Worm (Caenorhabditis elegans) whole organism, mixed stage, embryonic: ENCODE measurements around the gene F41H10.3.

Experiments used
- bed-3 ChIP-seq: fragments of 200-800 bp; sonication (Bioruptor generic); optimal IDR thresholded peaks from 3 replicates; lab custom pipeline; 2018; ENCODE audit warnings: mild to moderate bottlenecking, missing genetic modification characterization, moderate library complexity, missing compliant biosample characterization
- ceh-39 ChIP-seq: fragments of 150-350 bp; optimal IDR thresholded peaks from 2 replicates; lab custom pipeline; 2014; ENCODE audit warnings: missing biosample characterization, missing genetic modification characterization
- ces-1 ChIP-seq: fragments of 150-350 bp; optimal IDR thresholded peaks from 2 replicates; lab custom pipeline; 2014; ENCODE audit warnings: missing biosample characterization, missing genetic modification reagents, missing genetic modification characterization
- cnd-1 ChIP-seq: fragments of 200-800 bp; sonication (Bioruptor generic); optimal IDR thresholded peaks from 2 replicates; lab custom pipeline; 2018; ENCODE audit warnings: mild to moderate bottlenecking, missing genetic modification characterization, missing compliant biosample characterization
- drap-1 ChIP-seq: fragments of 200-800 bp; sonication (Bioruptor generic); optimal IDR thresholded peaks from 3 replicates; lab custom pipeline; 2018; ENCODE audit warnings: mild to moderate bottlenecking, missing genetic modification characterization, missing compliant biosample characterization
- elt-1 ChIP-seq: sonication (generic microtip); optimal IDR thresholded peaks from 2 replicates; lab custom pipeline; 2017; ENCODE audit warnings: missing genetic modification characterization, mild to moderate bottlenecking, missing compliant biosample characterization, antibody characterized with exemption, moderate library complexity, borderline replicate concordance; ENCODE audit not compliant: insufficient read depth
- elt-3 ChIP-seq: fragments of 150-350 bp; optimal IDR thresholded peaks from 2 replicates; lab custom pipeline; 2014; ENCODE audit warnings: missing biosample characterization, missing genetic modification characterization
- ham-2 ChIP-seq: fragments of 200-800 bp; sonication (Bioruptor generic); optimal IDR thresholded peaks from 2 replicates; lab custom pipeline; 2018; ENCODE audit warnings: mild to moderate bottlenecking, missing genetic modification characterization, missing compliant biosample characterization
- hlh-1 ChIP-seq: fragments of 150-350 bp; optimal IDR thresholded peaks from 2 replicates; lab custom pipeline; 2014; ENCODE audit warnings: missing biosample characterization, missing genetic modification reagents, missing genetic modification characterization
- lin-32 ChIP-seq: fragments of 200-800 bp; sonication (Bioruptor generic); optimal IDR thresholded peaks from 2 replicates; lab custom pipeline; 2018; ENCODE audit warnings: mild to moderate bottlenecking, missing genetic modification characterization, missing compliant biosample characterization
- lsy-2 ChIP-seq: fragments of 150-350 bp; optimal IDR thresholded peaks from 2 replicates; lab custom pipeline; 2014; ENCODE audit warnings: missing biosample characterization, missing genetic modification characterization
- mab-5 ChIP-seq: fragments of 150-350 bp; optimal IDR thresholded peaks from 2 replicates; lab custom pipeline; 2014; ENCODE audit warnings: missing biosample characterization, missing genetic modification characterization
- mep-1 ChIP-seq: fragments of 150-350 bp; optimal IDR thresholded peaks from 2 replicates; lab custom pipeline; 2017; ENCODE audit warnings: missing biosample characterization, missing genetic modification reagents, missing genetic modification characterization, inconsistent platforms
- mls-2 ChIP-seq: sonication (generic microtip); optimal IDR thresholded peaks from 2 replicates; lab custom pipeline; 2016; ENCODE audit warnings: mild to moderate bottlenecking, missing genetic modification characterization, moderate library complexity, missing compliant biosample characterization
- nhr-12 ChIP-seq: fragments of 150-350 bp; optimal IDR thresholded peaks from 2 replicates; lab custom pipeline; 2014; ENCODE audit warnings: missing biosample characterization, missing genetic modification characterization
- nhr-2 ChIP-seq: fragments of 150-350 bp; optimal IDR thresholded peaks from 2 replicates; lab custom pipeline; 2014; ENCODE audit warnings: missing biosample characterization, missing genetic modification characterization
- nhr-237 ChIP-seq: fragments of 150-350 bp; optimal IDR thresholded peaks from 2 replicates; lab custom pipeline; 2014; ENCODE audit warnings: missing biosample characterization, missing genetic modification characterization
- nhr-28 ChIP-seq: fragments of 150-350 bp; optimal IDR thresholded peaks from 2 replicates; lab custom pipeline; 2014; ENCODE audit warnings: missing biosample characterization, missing genetic modification characterization
- nhr-76 ChIP-seq: sonication (generic microtip); optimal IDR thresholded peaks from 2 replicates; lab custom pipeline; 2017; ENCODE audit warnings: missing biosample characterization, missing genetic modification characterization
- pha-4 ChIP-seq: fragments of 150-350 bp; optimal IDR thresholded peaks from 2 replicates; lab custom pipeline; 2018; ENCODE audit warnings: missing biosample characterization, missing genetic modification reagents, missing genetic modification characterization
- sem-2 ChIP-seq: fragments of 200-800 bp; sonication (Bioruptor generic); optimal IDR thresholded peaks from 2 replicates; lab custom pipeline; 2018; ENCODE audit warnings: mild to moderate bottlenecking, missing genetic modification characterization, missing compliant biosample characterization
- snpc-4 ChIP-seq: fragments of 150-350 bp; optimal IDR thresholded peaks from 2 replicates; lab custom pipeline; 2014; ENCODE audit warnings: missing biosample characterization, missing genetic modification characterization
- sptf-1 ChIP-seq: sonication (generic microtip); optimal IDR thresholded peaks from 2 replicates; lab custom pipeline; 2017; ENCODE audit warnings: mild to moderate bottlenecking, missing genetic modification characterization, moderate library complexity, missing compliant biosample characterization
- tbx-8 ChIP-seq: fragments of 200-800 bp; sonication (Bioruptor generic); optimal IDR thresholded peaks from 2 replicates; lab custom pipeline; 2018; ENCODE audit warnings: mild to moderate bottlenecking, missing genetic modification characterization, moderate library complexity, missing compliant biosample characterization
- unc-120 ChIP-seq: sonication (generic microtip); optimal IDR thresholded peaks from 2 replicates; lab custom pipeline; 2017; ENCODE audit warnings: missing genetic modification characterization, missing compliant biosample characterization; ENCODE audit not compliant: poor library complexity, severe bottlenecking
- unc-39 ChIP-seq: fragments of 150-350 bp; optimal IDR thresholded peaks from 2 replicates; lab custom pipeline; 2014; ENCODE audit warnings: missing biosample characterization, missing genetic modification characterization
- unc-62 ChIP-seq: fragments of 150-350 bp; optimal IDR thresholded peaks from 2 replicates; lab custom pipeline; 2014; ENCODE audit warnings: missing biosample characterization, missing genetic modification reagents, missing genetic modification characterization
- zip-8 ChIP-seq: fragments of 150-350 bp; optimal IDR thresholded peaks from 2 replicates; lab custom pipeline; 2014; ENCODE audit warnings: missing biosample characterization, missing genetic modification characterization
- ztf-11 ChIP-seq: fragments of 150-350 bp; optimal IDR thresholded peaks from 2 replicates; lab custom pipeline; 2014; ENCODE audit warnings: missing biosample characterization, missing genetic modification characterization

The F41H10.3 gene

DNA sequence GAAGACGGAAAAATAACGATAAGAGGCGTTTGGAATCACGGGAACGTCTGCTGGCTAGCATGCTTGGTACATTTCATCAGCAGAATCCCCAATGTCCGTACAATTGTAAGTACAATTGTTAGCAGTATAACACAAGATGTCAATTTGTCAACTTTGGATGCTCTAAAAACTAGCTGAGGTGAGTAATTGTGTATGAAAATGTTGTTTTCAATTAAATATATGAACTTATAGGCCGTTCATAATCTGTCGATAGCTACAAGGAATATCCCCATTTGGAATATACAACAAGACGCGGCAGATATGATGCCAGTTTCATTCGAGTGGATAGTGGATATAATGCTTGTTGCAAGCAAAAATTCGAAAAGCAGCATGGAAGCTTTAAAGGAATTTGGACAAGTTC is 15.4 kb downstream of the F41H10.3 start, which contains the start of gene F41H10.12:
Gene F41H10.12 (plus strand): TSS at position 301 of the 400 bp plus-strand sequence.
- no peak for TF ChIP-seq sptf-1 (tag; lab: Kevin White, UChicago)
- TF ChIP-seq nhr-2 (tag; lab: Kevin White, UChicago), result no peak
- no peak for TF ChIP-seq ztf-11 (tag; lab: Kevin White, UChicago)
- no peak for TF ChIP-seq bed-3
- no peak for TF ChIP-seq ces-1 (GFP tag; lab: Kevin White, UChicago)

DNA sequence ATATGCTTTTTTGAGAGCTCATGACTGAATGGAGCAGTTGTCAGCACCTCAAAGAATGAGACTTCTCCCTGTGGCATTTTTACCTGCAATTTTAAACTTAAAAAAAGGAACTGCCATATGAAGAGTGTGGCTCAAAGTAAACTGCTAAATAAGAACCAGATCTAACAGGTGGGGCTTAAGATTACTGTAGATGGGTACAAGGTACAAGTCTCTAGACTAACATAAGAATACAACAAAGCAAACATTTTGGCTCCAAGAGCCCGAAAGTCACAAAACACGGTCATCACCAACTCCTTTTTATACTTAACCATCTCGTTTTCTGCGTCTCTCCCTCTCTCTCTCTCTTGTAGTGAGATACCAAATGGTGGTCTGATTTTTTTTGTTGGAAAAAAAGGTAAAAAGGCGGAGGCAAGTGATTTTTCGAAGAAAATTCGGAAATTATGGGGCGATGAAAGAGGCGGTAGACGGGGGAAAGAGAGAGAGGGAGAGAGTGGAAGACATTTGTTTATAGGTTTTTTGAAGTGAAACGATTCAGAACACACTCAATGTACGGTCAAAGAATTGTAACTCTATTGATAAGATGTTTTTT is 19.0 kb downstream of the F41H10.3 start, which contains the start of gene elo-6:
Gene elo-6 (minus strand): TSS at position 83 of the 589 bp plus-strand sequence.
- TF ChIP-seq snpc-4 (tag; lab: Kevin White, UChicago), result no peak
- TF ChIP-seq nhr-12 (tag; lab: Kevin White, UChicago), result no peak
- no peak for TF ChIP-seq elt-3 (tag; lab: Kevin White, UChicago)
- TF ChIP-seq zip-8, result no peak
- no peak for TF ChIP-seq cnd-1 (tag; lab: Kevin White, UChicago)
- no peak for TF ChIP-seq nhr-76 (tag; lab: Kevin White, UChicago)
- TF ChIP-seq ceh-39 (tag; lab: Kevin White, UChicago), result no peak
- no peak for TF ChIP-seq drap-1
- TF ChIP-seq ham-2 (GFP tag; lab: Kevin White, UChicago), result no peak
- no peak for TF ChIP-seq mep-1 (tag; lab: Kevin White, UChicago)
- no peak for TF ChIP-seq lin-32 (GFP tag; lab: Kevin White, UChicago)
- TF ChIP-seq unc-62, result no peak
- no peak for TF ChIP-seq tbx-8 (GFP tag; lab: Kevin White, UChicago)

DNA sequence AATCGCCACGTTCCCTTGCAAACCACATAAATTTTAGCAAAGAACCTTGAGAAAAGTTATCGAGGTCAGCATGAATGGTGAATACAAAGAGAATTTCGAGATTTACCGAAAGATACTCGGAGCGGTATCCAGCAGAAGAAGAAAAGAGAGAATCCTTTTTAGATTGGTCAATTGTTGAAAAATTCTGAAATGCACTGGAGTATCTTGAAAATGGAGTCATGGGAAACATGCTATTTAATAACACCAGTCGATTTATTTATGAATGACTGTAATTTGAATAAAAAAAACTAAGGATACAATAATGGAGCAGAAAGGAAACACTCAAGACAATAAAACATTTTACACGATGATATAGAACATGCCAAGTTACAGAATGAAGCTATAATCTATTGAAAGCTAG is 20.4 kb downstream of the F41H10.3 start:
- TF ChIP-seq nhr-12 (tag; lab: Kevin White, UChicago) (no peak), nhr-2 (tag; lab: Kevin White, UChicago) (no peak)

DNA sequence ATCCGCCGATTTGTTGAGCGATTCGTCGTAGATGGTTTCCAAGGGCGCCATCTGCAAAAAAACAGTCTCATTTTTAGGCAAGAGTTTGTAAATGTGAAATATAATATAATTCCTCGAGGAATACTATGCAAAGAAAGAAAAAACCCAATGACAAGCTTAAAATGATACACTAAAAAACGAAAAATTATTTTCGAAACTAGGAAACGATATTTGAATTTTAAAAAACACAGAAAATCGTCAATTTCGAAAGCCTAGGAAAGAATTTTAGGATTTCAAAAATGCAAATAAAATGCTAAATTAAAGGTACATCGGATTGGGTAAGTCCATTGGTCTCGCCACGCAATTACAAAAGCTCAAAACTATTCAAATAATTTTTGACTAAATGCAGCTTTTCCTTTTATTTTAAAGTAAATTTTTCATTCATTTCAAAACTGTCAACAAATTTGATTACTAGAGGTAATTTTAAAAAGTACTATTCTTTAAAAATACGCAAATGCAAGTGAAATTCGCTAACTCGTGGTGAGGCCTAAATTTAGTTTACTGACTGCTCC is 22.0 kb downstream of the F41H10.3 start, which contains the start of the genes htp-1 and ZK616.5:
Gene htp-1 (minus strand): TSS at position 51 of the 551 bp plus-strand sequence.
Gene ZK616.5 (plus strand): TSS at position 423 of the 551 bp plus-strand sequence.
- TF ChIP-seq mab-5 (no peak), unc-39 (no peak), nhr-2 (tag; lab: Kevin White, UChicago) (no peak), nhr-76 (tag; lab: Kevin White, UChicago) (no peak), ces-1 (GFP tag; lab: Kevin White, UChicago) (no peak), ham-2 (GFP tag; lab: Kevin White, UChicago) (no peak), nhr-237 (tag; lab: Kevin White, UChicago) (no peak), unc-62 (no peak), pha-4 (tag; lab: Kevin White, UChicago) (no peak), elt-1 (tag; lab: Kevin White, UChicago) (no peak), sem-2 (no peak), bed-3 (no peak), lsy-2 (no peak), mls-2 (no peak), lin-32 (GFP tag; lab: Kevin White, UChicago) (no peak), sptf-1 (tag; lab: Kevin White, UChicago) (no peak), elt-3 (tag; lab: Kevin White, UChicago) (no peak), unc-120 (no peak), nhr-28 (no peak), hlh-1 (tag; lab: Kevin White, UChicago) (no peak)

DNA sequence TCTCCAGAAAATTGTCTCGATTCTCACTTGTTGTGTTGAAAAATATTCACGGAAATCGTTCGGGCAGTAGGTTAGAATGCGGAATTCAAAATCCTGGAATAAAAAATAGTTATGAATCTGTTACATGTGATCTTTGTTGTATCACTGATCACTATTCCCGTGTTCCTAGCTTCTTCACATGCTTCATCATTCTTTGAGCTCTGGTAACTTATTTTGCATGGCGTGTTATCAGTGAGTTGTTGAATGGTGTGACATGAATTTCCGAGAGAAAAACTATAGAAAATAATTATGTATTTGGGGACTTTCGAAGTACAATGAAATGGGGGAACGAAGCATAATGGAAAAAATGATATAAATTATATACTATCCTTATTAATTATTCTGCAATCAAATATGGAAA is 24.0 kb downstream of the F41H10.3 start:
- TF ChIP-seq bed-3, result no peak
- no peak for TF ChIP-seq elt-1 (tag; lab: Kevin White, UChicago)
- TF ChIP-seq mls-2, result no peak
- TF ChIP-seq zip-8, result no peak
- no peak for TF ChIP-seq nhr-76 (tag; lab: Kevin White, UChicago)
- TF ChIP-seq unc-39, result no peak
- no peak for TF ChIP-seq unc-62
- TF ChIP-seq unc-120, result no peak
- TF ChIP-seq cnd-1 (tag; lab: Kevin White, UChicago), result no peak
- no peak for TF ChIP-seq sptf-1 (tag; lab: Kevin White, UChicago)
